Worm (Caenorhabditis elegans) whole organism, early embryonic: ENCODE results near the gene catp-5.
A peak's percentile ranks its signal among the peaks of the same experiment; 100 is the strongest.

Experiments
- B0310.2 ChIP-seq: sonication (generic microtip); optimal IDR thresholded peaks from 2 replicates; lab custom pipeline; 2016; ENCODE audit warnings: mild to moderate bottlenecking, missing genetic modification characterization, missing compliant biosample characterization
- F13C5.2 ChIP-seq: sonication (generic microtip); optimal IDR thresholded peaks from 2 replicates; lab custom pipeline; 2017; ENCODE audit warnings: mild to moderate bottlenecking, missing genetic modification characterization, inconsistent platforms, missing compliant biosample characterization
- aly-1 ChIP-seq: sonication (generic microtip); optimal IDR thresholded peaks from 2 replicates; lab custom pipeline; 2016; ENCODE audit warnings: missing genetic modification characterization, missing compliant biosample characterization
- ama-1 ChIP-seq: fragments of 150-350 bp; optimal IDR thresholded peaks from 2 replicates; lab custom pipeline; 2014
- ceh-13 ChIP-seq: fragments of 200-800 bp; sonication (Bioruptor generic); optimal IDR thresholded peaks from 2 replicates; lab custom pipeline; 2018; ENCODE audit warnings: mild to moderate bottlenecking, missing genetic modification characterization, missing compliant biosample characterization
- ceh-36 ChIP-seq: sonication (generic microtip); optimal IDR thresholded peaks from 2 replicates; lab custom pipeline; 2016; ENCODE audit warnings: missing genetic modification characterization, inconsistent platforms, missing compliant biosample characterization
- ets-7 ChIP-seq: sonication (generic microtip); optimal IDR thresholded peaks from 2 replicates; lab custom pipeline; 2016; ENCODE audit warnings: missing genotype, missing genetic modification characterization, missing compliant biosample characterization
- flt-1 ChIP-seq: fragments of 200-800 bp; sonication (Bioruptor generic); IDR thresholded peaks from 2 replicates; pipeline ENCODE4 v1.3.6; 2022; ENCODE audit warnings: missing genetic modification characterization, missing compliant biosample characterization
- hmbx-1 ChIP-seq: sonication (generic microtip); optimal IDR thresholded peaks from 2 replicates; lab custom pipeline; 2016; ENCODE audit warnings: mild to moderate bottlenecking, missing genetic modification characterization, missing compliant biosample characterization
- hmg-4 ChIP-seq: fragments of 200-800 bp; sonication (Bioruptor generic); optimal IDR thresholded peaks from 2 replicates; lab custom pipeline; 2018; ENCODE audit warnings: mild to moderate bottlenecking, missing genetic modification characterization, missing compliant biosample characterization
- hnd-1 ChIP-seq: sonication (generic microtip); optimal IDR thresholded peaks from 2 replicates; lab custom pipeline; 2016; ENCODE audit warnings: missing genetic modification characterization, missing compliant biosample characterization
- pes-1 ChIP-seq: fragments of 200-800 bp; sonication (Bioruptor generic); IDR thresholded peaks from 2 replicates; pipeline ENCODE4 v1.3.6; 2022; ENCODE audit warnings: missing genetic modification reagents, missing genetic modification characterization, missing compliant biosample characterization
- scrt-1 ChIP-seq: fragments of 200-800 bp; sonication (Bioruptor generic); IDR thresholded peaks from 2 replicates; pipeline ENCODE4 v1.3.6; 2022; ENCODE audit warnings: missing genetic modification characterization, missing compliant biosample characterization
- sea-1 ChIP-seq: fragments of 200-800 bp; sonication (Bioruptor generic); conservative IDR thresholded peaks from 2 replicates; pipeline ENCODE4 v1.3.6; 2022; ENCODE audit warnings: missing genetic modification characterization, missing compliant biosample characterization
- tbx-11 ChIP-seq: fragments of 200-800 bp; sonication (Bioruptor generic); IDR thresholded peaks from 2 replicates; pipeline ENCODE4 v1.3.6; 2022; ENCODE audit warnings: missing genetic modification characterization, missing compliant biosample characterization
- tbx-37 ChIP-seq: fragments of 200-800 bp; sonication (Bioruptor generic); conservative IDR thresholded peaks from 2 replicates; pipeline ENCODE4 v1.3.6; 2022; ENCODE audit warnings: missing genetic modification reagents, missing genetic modification characterization, missing compliant biosample characterization
- tra-4 ChIP-seq: sonication (generic microtip); optimal IDR thresholded peaks from 2 replicates; lab custom pipeline; 2017; ENCODE audit warnings: missing genetic modification characterization, missing compliant biosample characterization

The catp-5 gene

ce11 chrX:8060823-8061222, 37.8 kb downstream of the catp-5 start, which contains the start of gene C18A11.3:
TSS of gene C18A11.3 (plus strand) at chrX:8061123.
- TF ChIP-seq pes-1 (GFP tag; lab: Robert Waterston, UW) (no peak), hmg-4 (GFP tag; lab: Kevin White, UChicago) (no peak), aly-1 (tag; lab: Kevin White, UChicago) (no peak), ama-1 (lab: Kevin White, UChicago) (no peak), tbx-11 (GFP tag; lab: Robert Waterston, UW) (no peak), sea-1 (GFP tag; lab: Robert Waterston, UW) (no peak), hmbx-1 (tag; lab: Kevin White, UChicago) (no peak), tra-4 (tag; lab: Kevin White, UChicago) (no peak)

- no peak for TF ChIP-seq ceh-13 (GFP tag; lab: Kevin White, UChicago)
These were observed 38.7 kb downstream of the catp-5 start for ce11 chrX:8059999-8060398.

- TF ChIP-seq F13C5.2 (tag; lab: Kevin White, UChicago) (peak; percentile 16), hmbx-1 (tag; lab: Kevin White, UChicago) (no peak)
These were observed 40.8 kb downstream of the catp-5 start, which contains the start of gene dim-1 for ce11 chrX:8057791-8058270. TSS of gene dim-1 (minus strand) at chrX:8058220.

ce11 chrX:8054478-8054877, 44.2 kb downstream of the catp-5 start:
- no peak for TF ChIP-seq tbx-37 (GFP tag; lab: Robert Waterston, UW)
- no peak for TF ChIP-seq ceh-13 (GFP tag; lab: Kevin White, UChicago)
- TF ChIP-seq tra-4 (tag; lab: Kevin White, UChicago): no peak
- TF ChIP-seq ama-1 (lab: Kevin White, UChicago): no peak
- TF ChIP-seq pes-1 (GFP tag; lab: Robert Waterston, UW): no peak
- no peak for TF ChIP-seq hnd-1 (tag; lab: Kevin White, UChicago)
- no peak for TF ChIP-seq ets-7 (tag; lab: Kevin White, UChicago)
- no peak for TF ChIP-seq hmg-4 (GFP tag; lab: Kevin White, UChicago)
- no peak for TF ChIP-seq B0310.2 (tag; lab: Kevin White, UChicago)
- no peak for TF ChIP-seq scrt-1 (GFP tag; lab: Robert Waterston, UW)
- no peak for TF ChIP-seq hmbx-1 (tag; lab: Kevin White, UChicago)
- TF ChIP-seq ceh-36 (tag; lab: Kevin White, UChicago): no peak
- no peak for TF ChIP-seq aly-1 (tag; lab: Kevin White, UChicago)
- no peak for TF ChIP-seq tbx-11 (GFP tag; lab: Robert Waterston, UW)
- no peak for TF ChIP-seq flt-1
- no peak for TF ChIP-seq F13C5.2 (tag; lab: Kevin White, UChicago)
- no peak for TF ChIP-seq sea-1 (GFP tag; lab: Robert Waterston, UW)

- no peak for TF ChIP-seq ets-7 (tag; lab: Kevin White, UChicago)
- TF ChIP-seq hmbx-1 (tag; lab: Kevin White, UChicago): no peak
- no peak for TF ChIP-seq hnd-1 (tag; lab: Kevin White, UChicago)
- TF ChIP-seq F13C5.2 (tag; lab: Kevin White, UChicago): no peak
- TF ChIP-seq ceh-36 (tag; lab: Kevin White, UChicago): no peak
- TF ChIP-seq tbx-11 (GFP tag; lab: Robert Waterston, UW): no peak
- TF ChIP-seq scrt-1 (GFP tag; lab: Robert Waterston, UW): no peak
- TF ChIP-seq ama-1 (lab: Kevin White, UChicago): no peak
- no peak for TF ChIP-seq sea-1 (GFP tag; lab: Robert Waterston, UW)
- TF ChIP-seq pes-1 (GFP tag; lab: Robert Waterston, UW): no peak
These were observed 45.6 kb downstream of the catp-5 start for ce11 chrX:8053008-8053441.

- TF ChIP-seq hmg-4 (GFP tag; lab: Kevin White, UChicago) (no peak), flt-1 (no peak), ceh-13 (GFP tag; lab: Kevin White, UChicago) (no peak), scrt-1 (GFP tag; lab: Robert Waterston, UW) (no peak), pes-1 (GFP tag; lab: Robert Waterston, UW) (no peak), aly-1 (tag; lab: Kevin White, UChicago) (no peak), tra-4 (tag; lab: Kevin White, UChicago) (no peak), ceh-36 (tag; lab: Kevin White, UChicago) (no peak), B0310.2 (tag; lab: Kevin White, UChicago) (no peak), tbx-37 (GFP tag; lab: Robert Waterston, UW) (no peak)
These were observed 46.6 kb downstream of the catp-5 start for ce11 chrX:8052055-8052454.

- no peak for TF ChIP-seq hnd-1 (tag; lab: Kevin White, UChicago)
- TF ChIP-seq ceh-13 (GFP tag; lab: Kevin White, UChicago): no peak
- no peak for TF ChIP-seq pes-1 (GFP tag; lab: Robert Waterston, UW)
- TF ChIP-seq flt-1: no peak
- TF ChIP-seq hmbx-1 (tag; lab: Kevin White, UChicago): no peak
- no peak for TF ChIP-seq F13C5.2 (tag; lab: Kevin White, UChicago)
- TF ChIP-seq aly-1 (tag; lab: Kevin White, UChicago): no peak
- TF ChIP-seq tbx-11 (GFP tag; lab: Robert Waterston, UW): no peak
These were observed 50.0 kb downstream of the catp-5 start for ce11 chrX:8048637-8049036.

ce11 chrX:8045152-8045551, 53.5 kb downstream of the catp-5 start, which contains the start of gene C18A11.4:
TSS of gene C18A11.4 (plus strand) at chrX:8045518.
- no peak for TF ChIP-seq aly-1 (tag; lab: Kevin White, UChicago)
- TF ChIP-seq ceh-36 (tag; lab: Kevin White, UChicago): no peak
- TF ChIP-seq hmg-4 (GFP tag; lab: Kevin White, UChicago): no peak
- TF ChIP-seq hmbx-1 (tag; lab: Kevin White, UChicago): no peak
- TF ChIP-seq sea-1 (GFP tag; lab: Robert Waterston, UW): no peak
- no peak for TF ChIP-seq scrt-1 (GFP tag; lab: Robert Waterston, UW)
- TF ChIP-seq ets-7 (tag; lab: Kevin White, UChicago): no peak
- no peak for TF ChIP-seq flt-1
- TF ChIP-seq tbx-37 (GFP tag; lab: Robert Waterston, UW): no peak
- TF ChIP-seq ceh-13 (GFP tag; lab: Kevin White, UChicago): no peak
- TF ChIP-seq tra-4 (tag; lab: Kevin White, UChicago): no peak
- TF ChIP-seq B0310.2 (tag; lab: Kevin White, UChicago): no peak
- TF ChIP-seq pes-1 (GFP tag; lab: Robert Waterston, UW): no peak
- TF ChIP-seq hnd-1 (tag; lab: Kevin White, UChicago): no peak
- no peak for TF ChIP-seq ama-1 (lab: Kevin White, UChicago)
- TF ChIP-seq F13C5.2 (tag; lab: Kevin White, UChicago): no peak
- no peak for TF ChIP-seq tbx-11 (GFP tag; lab: Robert Waterston, UW)
